Fruit fly (Drosophila melanogaster) whole organism, wandering third instar larva: Measurements from ENCODE around the gene Sfp24Ba.

Experiments used
- Abd-B ChIP-seq: fragments of >200 bp; optimal IDR thresholded peaks from 2 replicates; lab custom pipeline; 2017; ENCODE audit warnings: missing biosample characterization, missing genetic modification characterization
- CG32264 ChIP-seq: fragments of 200-800 bp; sonication (Bioruptor generic); optimal IDR thresholded peaks from 2 replicates; lab custom pipeline; 2016; ENCODE audit warnings: missing biosample characterization, missing genetic modification characterization
- CG9705 ChIP-seq: fragments of 200-800 bp; sonication (Bioruptor generic); optimal IDR thresholded peaks from 2 replicates; lab custom pipeline; 2018; ENCODE audit warnings: missing biosample characterization, mild to moderate bottlenecking, missing genetic modification characterization
- CrebA ChIP-seq: fragments of 200-800 bp; sonication (Bioruptor generic); optimal IDR thresholded peaks from 2 replicates; lab custom pipeline; 2016; ENCODE audit warnings: missing biosample characterization, mild to moderate bottlenecking, missing genetic modification characterization, borderline replicate concordance
- Dif ChIP-seq: fragments of 200-275, 200-300 bp; sonication (Bioruptor generic); optimal IDR thresholded peaks from 2 replicates; lab custom pipeline; 2018; ENCODE audit warnings: missing biosample characterization, missing genetic modification characterization; ENCODE audit not compliant: partially characterized antibody
- GATAd ChIP-seq: sonication (Bioruptor generic); optimal IDR thresholded peaks from 2 replicates; lab custom pipeline; 2016; ENCODE audit warnings: missing biosample characterization, missing genetic modification characterization
- HLH106 ChIP-seq: fragments of 200-800 bp; optimal IDR thresholded peaks from 3 replicates; lab custom pipeline; 2019; ENCODE audit warnings: missing biosample characterization, mild to moderate bottlenecking, missing genetic modification characterization, moderate library complexity
- Hnf4 ChIP-seq: fragments of 200-800 bp; sonication (Bioruptor generic); optimal IDR thresholded peaks from 2 replicates; lab custom pipeline; 2016; ENCODE audit warnings: missing biosample characterization, mild to moderate bottlenecking, missing genetic modification characterization
- Hr78 ChIP-seq: fragments of >200 bp; optimal IDR thresholded peaks from 2 replicates; lab custom pipeline; 2017; ENCODE audit warnings: missing biosample characterization, missing genetic modification characterization
- Hr83 ChIP-seq: fragments of 200-300 bp; sonication (Bioruptor generic); optimal IDR thresholded peaks from 2 replicates; lab custom pipeline; 2016; ENCODE audit warnings: missing biosample characterization, mild to moderate bottlenecking, missing genetic modification characterization, moderate library complexity; ENCODE audit not compliant: poor library complexity, severe bottlenecking
- Mio ChIP-seq: sonication (Bioruptor generic); optimal IDR thresholded peaks from 2 replicates; lab custom pipeline; 2016; ENCODE audit warnings: missing biosample characterization, missing genetic modification characterization
- Myc ChIP-seq: fragments of >200 bp; optimal IDR thresholded peaks from 2 replicates; lab custom pipeline; 2017
- N ChIP-seq: fragments of >200 bp; optimal IDR thresholded peaks from 2 replicates; lab custom pipeline; 2018; ENCODE audit warnings: missing biosample characterization, missing external identifiers, missing genetic modification characterization
- OdsH ChIP-seq: fragments of 200-800 bp; sonication (Bioruptor generic); optimal IDR thresholded peaks from 2 replicates; lab custom pipeline; 2016; ENCODE audit warnings: missing biosample characterization, mild to moderate bottlenecking, missing genetic modification characterization
- Rel ChIP-seq, 2 experiments: fragments of 200-800 bp; sonication (Bioruptor generic) in 1 of 2; optimal IDR thresholded peaks; 2 replicates in 1 of 2; 3 replicates in 1 of 2; lab custom pipeline; 2016 to 2019; ENCODE audit warnings: mild to moderate bottlenecking in 2 of 2, missing biosample characterization in 2 of 2, missing genetic modification characterization in 2 of 2, moderate library complexity in 1 of 2
- Sp1 ChIP-seq: fragments of 200-800 bp; sonication (Bioruptor generic); optimal IDR thresholded peaks from 3 replicates; lab custom pipeline; 2019; ENCODE audit warnings: missing biosample characterization, mild to moderate bottlenecking, missing genetic modification characterization, moderate library complexity
- Vsx2 ChIP-seq: fragments of 200-300, 225-300 bp; sonication (Bioruptor generic); optimal IDR thresholded peaks from 2 replicates; lab custom pipeline; 2018; ENCODE audit warnings: missing biosample characterization, missing genetic modification characterization; ENCODE audit not compliant: partially characterized antibody
- br ChIP-seq: fragments of 200-800 bp; sonication (Bioruptor generic); optimal IDR thresholded peaks from 2 replicates; lab custom pipeline; 2016; ENCODE audit warnings: missing biosample characterization, missing genetic modification characterization
- brk ChIP-seq: fragments of 200-800 bp; sonication (Bioruptor generic); optimal IDR thresholded peaks from 2 replicates; lab custom pipeline; 2016; ENCODE audit warnings: missing biosample characterization, mild to moderate bottlenecking, missing genetic modification characterization
- dmrt93B ChIP-seq: fragments of 200-800 bp; sonication (Bioruptor generic); optimal IDR thresholded peaks from 2 replicates; lab custom pipeline; 2018; ENCODE audit warnings: missing biosample characterization, mild to moderate bottlenecking, missing genetic modification characterization
- dsf ChIP-seq: sonication (Bioruptor generic); optimal IDR thresholded peaks from 2 replicates; lab custom pipeline; 2016; ENCODE audit warnings: missing biosample characterization, missing genetic modification characterization, borderline replicate concordance
- ey ChIP-seq: fragments of 200-800 bp; sonication (Bioruptor generic); optimal IDR thresholded peaks from 2 replicates; lab custom pipeline; 2016; ENCODE audit warnings: missing biosample characterization, missing genetic modification characterization
- foxo ChIP-seq, 2 experiments: fragments of 200-800 bp; sonication (Bioruptor generic); optimal IDR thresholded peaks; 2 replicates in 1 of 2; 3 replicates in 1 of 2; lab custom pipeline; 2016 to 2017; ENCODE audit warnings: missing biosample characterization in 2 of 2, missing genetic modification characterization in 2 of 2
- fru ChIP-seq: fragments of 200-800 bp; sonication (Bioruptor generic); optimal IDR thresholded peaks from 3 replicates; lab custom pipeline; 2016; ENCODE audit warnings: missing biosample characterization, mild to moderate bottlenecking, missing genetic modification characterization
- lola ChIP-seq: fragments of >200 bp; optimal IDR thresholded peaks from 2 replicates; lab custom pipeline; 2017; ENCODE audit warnings: missing biosample characterization, missing genetic modification characterization
- pan ChIP-seq: fragments of >200 bp; optimal IDR thresholded peaks from 2 replicates; lab custom pipeline; 2017
- psq ChIP-seq: fragments of 200-800 bp; sonication (Bioruptor generic); optimal IDR thresholded peaks from 3 replicates; lab custom pipeline; 2017; ENCODE audit warnings: missing biosample characterization, mild to moderate bottlenecking, missing genetic modification characterization, moderate library complexity
- sage ChIP-seq: fragments of 200-800 bp; sonication (Bioruptor generic); optimal IDR thresholded peaks from 2 replicates; lab custom pipeline; 2016; ENCODE audit warnings: missing biosample characterization, mild to moderate bottlenecking, missing genetic modification characterization
- sv ChIP-seq: fragments of 200-800 bp; sonication (Bioruptor generic); optimal IDR thresholded peaks from 3 replicates; lab custom pipeline; 2016; ENCODE audit warnings: missing biosample characterization, missing genetic modification characterization
- tai ChIP-seq: sonication (Bioruptor generic); optimal IDR thresholded peaks from 2 replicates; lab custom pipeline; 2016; ENCODE audit warnings: missing biosample characterization, missing genetic modification characterization
- usp ChIP-seq: fragments of >200 bp; optimal IDR thresholded peaks from 2 replicates; lab custom pipeline; 2017; ENCODE audit warnings: missing biosample characterization, missing genetic modification characterization
- woc ChIP-seq: sonication (Bioruptor generic); optimal IDR thresholded peaks from 2 replicates; lab custom pipeline; 2016; ENCODE audit warnings: missing biosample characterization, mild to moderate bottlenecking, missing genetic modification characterization

The Sfp24Ba gene

dm6 chr2L:3645339-3645738, 23.0 kb downstream of the Sfp24Ba start:
- no peak for TF ChIP-seq CG9705
- no peak for TF ChIP-seq psq
- TF ChIP-seq br, result no peak
- TF ChIP-seq sage (GFP tag; lab: Kevin White, UChicago), result no peak
- no peak for TF ChIP-seq Sp1 (GFP tag; lab: Kevin White, UChicago)
- TF ChIP-seq dmrt93B (GFP tag; lab: Kevin White, UChicago), result no peak
- TF ChIP-seq Vsx2, result no peak
- TF ChIP-seq tai (GFP tag; lab: Kevin White, UChicago), result no peak
- TF ChIP-seq Abd-B (GFP tag; lab: Kevin White, UChicago), result no peak
- TF ChIP-seq pan, result no peak
- TF ChIP-seq HLH106 (tag; lab: Kevin White, UChicago), result no peak
- TF ChIP-seq sv, result no peak
- no peak for TF ChIP-seq OdsH (GFP tag; lab: Kevin White, UChicago)
- TF ChIP-seq Mio (GFP tag; lab: Kevin White, UChicago), result no peak
- TF ChIP-seq N (GFP tag; lab: Kevin White, UChicago), result no peak
- TF ChIP-seq ey (GFP tag; lab: Kevin White, UChicago), result no peak
- TF ChIP-seq woc (GFP tag; lab: Kevin White, UChicago), result no peak
- TF ChIP-seq, all 38 proteins: peak for 0

DNA sequence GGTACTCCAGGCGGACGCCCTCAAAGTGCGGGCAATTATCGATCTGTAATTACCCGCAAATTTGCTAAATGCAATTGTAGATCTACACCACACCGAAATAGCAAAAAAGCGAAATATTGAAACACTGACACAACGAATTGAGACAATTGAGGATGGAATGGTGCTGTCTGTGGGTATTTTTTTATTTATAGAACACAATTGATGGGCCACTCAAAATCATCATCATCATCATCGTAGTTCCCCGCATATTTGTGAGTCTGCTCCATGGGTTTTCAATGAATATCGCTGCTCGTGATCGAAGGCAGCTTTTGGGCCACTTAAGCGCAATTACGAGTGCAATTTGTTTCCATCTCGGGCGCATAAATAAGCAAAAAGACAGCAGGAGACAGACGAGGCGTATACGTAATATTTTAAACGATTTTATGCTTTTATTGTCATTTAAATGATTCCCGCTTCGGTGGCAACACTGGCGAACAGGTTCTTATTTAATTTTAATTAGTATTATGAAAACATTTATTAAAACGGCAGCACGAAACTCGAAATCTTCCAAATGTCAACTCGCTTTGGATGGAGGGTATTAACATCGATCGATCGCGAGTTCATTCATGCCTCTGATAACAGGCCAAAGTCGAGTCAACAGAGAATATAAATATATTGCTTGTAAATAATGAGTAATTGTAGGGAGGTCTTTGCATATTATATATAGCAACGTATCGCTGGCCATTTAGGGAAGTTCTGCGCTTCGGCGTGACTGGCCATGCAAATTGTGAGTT, 26.0 kb downstream of the Sfp24Ba start:
- TF ChIP-seq Hr78 (GFP tag; lab: Kevin White, UChicago), result no peak
- TF ChIP-seq Hnf4, result no peak
- no peak for TF ChIP-seq CG9705
- peak; percentile 41 for TF ChIP-seq brk (GFP tag; lab: Kevin White, UChicago)
- TF ChIP-seq Rel (GFP tag; optimal IDR thresholded peaks at IDR 0.05; lab: Kevin White, UChicago), result no peak
- peak; percentile 81 for TF ChIP-seq Rel (tag; optimal IDR thresholded peaks at IDR 0.05; lab: Kevin White, UChicago)
- peak; percentile 2 for TF ChIP-seq tai (GFP tag; lab: Kevin White, UChicago)
- TF ChIP-seq Mio (GFP tag; lab: Kevin White, UChicago), result no peak
- peak; percentile 38 for TF ChIP-seq CrebA (GFP tag; lab: Kevin White, UChicago)
- no peak for TF ChIP-seq dmrt93B (GFP tag; lab: Kevin White, UChicago)

DNA sequence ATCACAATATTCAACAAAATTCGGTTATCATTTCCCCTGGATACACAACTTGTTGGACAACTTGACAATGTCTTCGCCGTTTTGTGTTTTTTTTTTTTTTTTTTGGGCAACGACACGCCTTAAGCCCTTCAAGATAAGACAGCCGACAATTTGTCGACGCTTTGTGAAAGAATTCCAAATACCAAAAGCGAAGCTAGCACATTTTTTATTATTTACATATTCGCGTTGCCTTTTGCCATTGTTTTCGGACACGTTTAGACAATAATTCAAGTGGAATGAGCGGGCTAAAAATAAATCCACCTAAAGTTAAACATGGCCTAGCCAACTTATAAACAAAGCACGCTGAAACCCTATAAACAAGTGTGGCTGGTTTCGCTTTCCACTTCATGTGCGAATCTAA, 27.4 kb downstream of the Sfp24Ba start:
- TF ChIP-seq sv (no peak), Hr83 (GFP tag; lab: Kevin White, UChicago) (no peak), HLH106 (tag; lab: Kevin White, UChicago) (no peak), brk (GFP tag; lab: Kevin White, UChicago) (no peak), foxo (GFP tag; optimal IDR thresholded peaks at IDR 0.05; lab: Kevin White, UChicago) (no peak)

DNA sequence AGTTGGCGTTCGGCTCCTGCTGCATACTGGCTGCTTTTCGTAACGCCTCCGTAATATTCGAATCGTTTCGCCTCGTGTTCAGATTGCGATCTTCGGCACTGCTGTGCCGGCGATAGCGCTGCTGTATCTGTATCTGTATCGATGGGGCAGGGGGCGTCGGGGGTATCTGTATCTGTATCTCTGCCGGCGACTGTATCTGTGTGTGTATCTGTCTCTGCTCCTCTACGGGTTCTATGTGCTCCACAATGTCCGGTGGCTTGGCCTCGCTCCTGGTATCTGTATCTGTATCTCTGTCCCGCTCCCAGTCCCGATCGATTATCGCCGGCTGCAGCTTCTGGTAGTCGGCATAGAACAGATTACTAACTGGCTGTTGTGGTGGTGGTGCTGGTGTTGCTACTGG, 28.4 kb downstream of the Sfp24Ba start:
- TF ChIP-seq br (peak; percentile 19), Rel (GFP tag; optimal IDR thresholded peaks at IDR 0.05; lab: Kevin White, UChicago) (no peak), Rel (tag; optimal IDR thresholded peaks at IDR 0.05; lab: Kevin White, UChicago) (peak; percentile 70), Dif (GFP tag; lab: Kevin White, UChicago) (no peak)

dm6 chr2L:3635444-3635843, 32.9 kb downstream of the Sfp24Ba start:
- TF ChIP-seq Mio (GFP tag; lab: Kevin White, UChicago) (no peak), usp (GFP tag; lab: Kevin White, UChicago) (no peak), pan (no peak), lola (no peak), CG32264 (GFP tag; lab: Kevin White, UChicago) (no peak)

DNA sequence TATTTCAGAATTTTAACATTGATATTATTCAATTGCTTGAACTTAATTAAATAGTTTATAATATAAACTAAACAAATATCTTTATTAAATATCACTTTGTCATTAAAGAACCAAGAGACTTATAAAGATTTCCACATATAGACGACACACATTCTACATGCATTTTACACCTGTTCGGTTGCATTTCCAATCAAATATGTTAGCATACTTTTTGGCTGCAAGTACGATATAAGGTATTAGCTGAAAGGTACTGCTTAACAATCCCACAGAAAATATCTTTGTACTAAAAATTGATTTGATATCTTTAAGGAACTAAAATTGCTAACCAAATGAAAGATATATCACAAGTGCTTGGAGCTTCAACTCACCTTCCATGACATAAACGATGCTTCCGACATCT, 34.5 kb downstream of the Sfp24Ba start:
- TF ChIP-seq dsf (GFP tag; lab: Kevin White, UChicago) (no peak), Hnf4 (no peak), Sp1 (GFP tag; lab: Kevin White, UChicago) (no peak), pan (no peak), ey (GFP tag; lab: Kevin White, UChicago) (no peak), Vsx2 (no peak), usp (GFP tag; lab: Kevin White, UChicago) (no peak), Dif (GFP tag; lab: Kevin White, UChicago) (no peak), fru (GFP tag; lab: Kevin White, UChicago) (no peak), CG32264 (GFP tag; lab: Kevin White, UChicago) (no peak), OdsH (GFP tag; lab: Kevin White, UChicago) (no peak), Myc (peak; percentile 62), Mio (GFP tag; lab: Kevin White, UChicago) (no peak), br (no peak), lola (no peak), tai (GFP tag; lab: Kevin White, UChicago) (peak; percentile 45), GATAd (no peak)
